Comparison of ENCODE assay signal across 1 fruit fly cellular context in genomic region chr3R:10412550-10413459, dm6.
A peak's percentile ranks its signal among the peaks of the same experiment; 100 is the strongest.
TF ChIP-seq lines count a peak whose summit lies in the region.

Gene Irp-1B (minus strand): TSS chr3R:10412869.
Gene Rrp46 (plus strand): TSS chr3R:10413301.

TF ChIP-seq in whole organism, embryonic, 481 proteins besides CTCF, POLR2A, EP300 and RAD21 (continued from another document):
- TF ChIP-seq CG17385 (GFP tag; optimal IDR thresholded peaks at IDR 0.05; lab: Kevin White, UChicago) (no peak), CG17829 (tag; optimal IDR thresholded peaks at IDR 0.05; lab: Kevin White, UChicago) (peak; percentile 12), insv (GFP tag; optimal IDR thresholded peaks at IDR 0.05; lab: Kevin White, UChicago) (peak; percentile 17 to 93), Fer2 (tag; optimal IDR thresholded peaks at IDR 0.05; lab: Kevin White, UChicago) (no peak), CG16813 (GFP tag; IDR thresholded peaks at IDR 0.05; lab: Robert Waterston, UW; ENCODE audit: partially characterized antibody) (peak; percentile 93), Six4 (GFP tag; optimal IDR thresholded peaks at IDR 0.05; lab: Kevin White, UChicago) (no peak), CG10565 (GFP tag; optimal IDR thresholded peaks at IDR 0.05; lab: Kevin White, UChicago) (no peak), CG3726 (GFP tag; IDR thresholded peaks at IDR 0.05; lab: Robert Waterston, UW) (no peak), ase (GFP tag; IDR thresholded peaks at IDR 0.05; lab: Robert Waterston, UW) (no peak), CG8924 (tag; optimal IDR thresholded peaks at IDR 0.05; lab: Kevin White, UChicago) (no peak), Sox100B (GFP tag; optimal IDR thresholded peaks at IDR 0.05; lab: Kevin White, UChicago) (peak; percentile 14), CG13624 (GFP tag; optimal IDR thresholded peaks at IDR 0.05; lab: Kevin White, UChicago) (no peak), D19A (tag; optimal IDR thresholded peaks at IDR 0.05; lab: Kevin White, UChicago) (no peak), en (GFP tag; optimal IDR thresholded peaks at IDR 0.05; lab: Kevin White, UChicago) (no peak), danr (GFP tag; IDR thresholded peaks at IDR 0.05; lab: Robert Waterston, UW) (no peak), grn (GFP tag; optimal IDR thresholded peaks at IDR 0.05; lab: Kevin White, UChicago) (no peak), CG14667 (GFP tag; IDR thresholded peaks at IDR 0.05; lab: Robert Waterston, UW) (no peak), CG9437 (GFP tag; optimal IDR thresholded peaks at IDR 0.05; lab: Kevin White, UChicago) (no peak), pnt (GFP tag; optimal IDR thresholded peaks at IDR 0.05; lab: Kevin White, UChicago) (no peak), Dad (GFP tag; optimal IDR thresholded peaks at IDR 0.05; lab: Kevin White, UChicago) (no peak), CG6765 (GFP tag; optimal IDR thresholded peaks at IDR 0.05; lab: Kevin White, UChicago) (no peak), CG3995 (GFP tag; optimal IDR thresholded peaks at IDR 0.05; lab: Kevin White, UChicago) (no peak), CG11398 (GFP tag; optimal IDR thresholded peaks at IDR 0.05; lab: Kevin White, UChicago) (no peak), CG12155 (GFP tag; optimal IDR thresholded peaks at IDR 0.05; lab: Kevin White, UChicago) (no peak), lab (GFP tag; optimal IDR thresholded peaks at IDR 0.05; lab: Kevin White, UChicago) (peak; percentile 24), Fer1 (GFP tag; optimal IDR thresholded peaks at IDR 0.05; lab: Kevin White, UChicago) (no peak), E2f1 (GFP tag; IDR thresholded peaks at IDR 0.05; lab: Robert Waterston, UW) (no peak), CG16863 (GFP tag; optimal IDR thresholded peaks at IDR 0.05; lab: Kevin White, UChicago) (no peak), sens-2 (GFP tag; IDR thresholded peaks at IDR 0.05; lab: Robert Waterston, UW) (no peak), fd64A (GFP tag; optimal IDR thresholded peaks at IDR 0.05; lab: Kevin White, UChicago) (no peak), trh (GFP tag; optimal IDR thresholded peaks at IDR 0.05; lab: Kevin White, UChicago) (no peak), CG12219 (GFP tag; optimal IDR thresholded peaks at IDR 0.05; lab: Kevin White, UChicago) (no peak), CG9727 (GFP tag; optimal IDR thresholded peaks at IDR 0.05; lab: Kevin White, UChicago) (no peak), slbo (GFP tag; IDR thresholded peaks at IDR 0.05; lab: Robert Waterston, UW) (no peak), Dref (GFP tag; IDR thresholded peaks at IDR 0.05; lab: Robert Waterston, UW) (peak; percentile 88), Hmr (GFP tag; optimal IDR thresholded peaks at IDR 0.05; lab: Kevin White, UChicago) (no peak), sim (GFP tag; IDR thresholded peaks at IDR 0.05; lab: Robert Waterston, UW) (no peak), usp (GFP tag; optimal IDR thresholded peaks at IDR 0.05; lab: Kevin White, UChicago) (no peak), scrt (GFP tag; optimal IDR thresholded peaks at IDR 0.05; lab: Kevin White, UChicago) (no peak), Deaf1 (tag; optimal IDR thresholded peaks at IDR 0.05; lab: Kevin White, UChicago) (peak; percentile 16), CkIIα-i1 (GFP tag; IDR thresholded peaks at IDR 0.05; lab: Robert Waterston, UW) (no peak), ato (GFP tag; IDR thresholded peaks at IDR 0.05; lab: Robert Waterston, UW; ENCODE audit: partially characterized antibody) (peak; percentile 96), NK7.1 (GFP tag; optimal IDR thresholded peaks at IDR 0.05; lab: Kevin White, UChicago) (no peak), ham (GFP tag; IDR thresholded peaks at IDR 0.05; lab: Robert Waterston, UW) (no peak), CG32772 (GFP tag; IDR thresholded peaks at IDR 0.05; lab: Robert Waterston, UW) (no peak), CG30020 (tag; optimal IDR thresholded peaks at IDR 0.05; lab: Kevin White, UChicago) (no peak), crp (GFP tag; optimal IDR thresholded peaks at IDR 0.05; lab: Kevin White, UChicago) (no peak), CG2875 (GFP tag; optimal IDR thresholded peaks at IDR 0.05; lab: Kevin White, UChicago) (no peak), CG1024 (GFP tag; IDR thresholded peaks at IDR 0.05; lab: Robert Waterston, UW) (no peak), sr (GFP tag; IDR thresholded peaks at IDR 0.05; lab: Robert Waterston, UW) (no peak), zfh1 (GFP tag; IDR thresholded peaks at IDR 0.05; lab: Robert Waterston, UW) (0 out of 3 replicates have a peak, but pooled peaks have one; percentile 10), stwl (tag; optimal IDR thresholded peaks at IDR 0.05; lab: Kevin White, UChicago) (peak; percentile 61)
